Fruit fly (Drosophila melanogaster): ENCODE data around the gene Pomp.

Gene Pomp

DNA sequence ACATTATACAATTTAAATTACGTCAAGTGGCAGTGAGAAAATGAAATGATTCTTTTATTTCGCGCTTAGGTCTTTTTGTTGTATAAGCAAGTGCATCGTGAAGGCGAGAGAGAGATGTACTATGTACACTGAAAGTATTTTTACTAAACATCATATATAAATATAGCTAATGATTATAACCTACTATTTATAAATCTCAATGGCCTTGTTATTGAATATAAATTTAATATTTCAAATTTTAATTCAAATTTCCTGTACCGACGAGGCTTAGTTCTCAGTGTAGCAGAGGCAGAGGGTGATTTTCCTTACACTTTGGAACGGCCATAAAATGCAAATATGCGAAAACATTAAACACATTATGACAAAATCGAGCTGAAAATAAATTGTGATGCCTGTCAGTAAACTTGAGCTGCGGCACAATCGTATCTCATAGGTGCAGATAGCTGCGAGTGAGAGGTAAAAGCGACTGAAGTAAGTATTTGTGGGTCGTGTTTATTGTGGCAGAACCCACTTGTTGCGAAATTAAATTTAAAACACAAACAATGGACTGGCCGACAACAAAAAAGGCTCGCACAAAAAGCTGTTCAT, 25.4 kb upstream of the Pomp start (continued):
- TF ChIP-seq CG6272 (GFP tag; IDR thresholded peaks at IDR 0.05) (no peak), Med (GFP tag) (peak; percentile 16), Antp (GFP tag; optimal IDR thresholded peaks at IDR 0.05) (no peak), pita (GFP tag; optimal IDR thresholded peaks at IDR 0.05) (no peak), ash1 (GFP tag; optimal IDR thresholded peaks at IDR 0.05) (no peak), CG7786 (GFP tag; optimal IDR thresholded peaks at IDR 0.05) (no peak), CHES-1-like (GFP tag; optimal IDR thresholded peaks at IDR 0.05) (no peak), CG8359 (GFP tag; optimal IDR thresholded peaks at IDR 0.05; ENCODE audit: borderline replicate concordance) (no peak), dpn (GFP tag; optimal IDR thresholded peaks at IDR 0.05) (peak in 1 of 2 experiments; percentile 16), cwo (GFP tag; optimal IDR thresholded peaks at IDR 0.05) (peak; percentile 30), ato (GFP tag; IDR thresholded peaks at IDR 0.05; ENCODE audit: partially characterized antibody) (no peak), CG1832 (GFP tag; optimal IDR thresholded peaks at IDR 0.05) (no peak), tap (tag; optimal IDR thresholded peaks at IDR 0.05) (peak; percentile 49), CG12942 (GFP tag; optimal IDR thresholded peaks at IDR 0.05) (peak; percentile 31), Sox102F (GFP tag; optimal IDR thresholded peaks at IDR 0.05) (peak; percentile 74), CG6813 (GFP tag; optimal IDR thresholded peaks at IDR 0.05) (peak; percentile 1), br (optimal IDR thresholded peaks at IDR 0.05) (no peak), CG15696 (tag; optimal IDR thresholded peaks at IDR 0.05) (no peak), crc (GFP tag; optimal IDR thresholded peaks at IDR 0.05) (no peak), ro (GFP tag; IDR thresholded peaks at IDR 0.05) (no peak), CG10959 (GFP tag; IDR thresholded peaks at IDR 0.05) (no peak), mam (GFP tag; optimal IDR thresholded peaks at IDR 0.05) (no peak), pfk (GFP tag; optimal IDR thresholded peaks at IDR 0.05) (no peak), HLH54F (GFP tag; optimal IDR thresholded peaks at IDR 0.05) (no peak), Camta (GFP tag; optimal IDR thresholded peaks at IDR 0.05) (no peak), CG1024 (GFP tag; IDR thresholded peaks at IDR 0.05) (no peak), CG4404 (GFP tag; IDR thresholded peaks at IDR 0.05) (no peak), danr (GFP tag; IDR thresholded peaks at IDR 0.05) (no peak), zfh2 (GFP tag; optimal IDR thresholded peaks at IDR 0.05) (no peak), dm (GFP tag; optimal IDR thresholded peaks at IDR 0.05) (no peak), CG6254 (GFP tag; optimal IDR thresholded peaks at IDR 0.05) (peak; percentile 15), Dbx (GFP tag; IDR thresholded peaks at IDR 0.05) (no peak), CG12155 (GFP tag; optimal IDR thresholded peaks at IDR 0.05) (peak; percentile 9), pho (GFP tag; optimal IDR thresholded peaks at IDR 0.05) (no peak), CG11723 (GFP tag; optimal IDR thresholded peaks at IDR 0.05) (no peak), wdn (GFP tag; IDR thresholded peaks at IDR 0.05) (no peak), CG13424 (tag; optimal IDR thresholded peaks at IDR 0.05) (peak; percentile 45), lab (GFP tag; optimal IDR thresholded peaks at IDR 0.05) (peak; percentile 50), lbe (GFP tag; optimal IDR thresholded peaks at IDR 0.05) (peak; percentile 79), CG3995 (GFP tag; optimal IDR thresholded peaks at IDR 0.05) (no peak), croc (GFP tag; conservative IDR thresholded peaks at IDR 0.05) (no peak), en (GFP tag; optimal IDR thresholded peaks at IDR 0.05) (no peak), CG2129 (GFP tag; IDR thresholded peaks at IDR 0.05; ENCODE audit: partially characterized antibody) (no peak), pzg (GFP tag; optimal IDR thresholded peaks at IDR 0.05) (no peak), Hr78 (GFP tag; optimal IDR thresholded peaks at IDR 0.05) (no peak), Ssrp (tag; optimal IDR thresholded peaks at IDR 0.05) (peak; percentile 17), CG4282 (GFP tag; optimal IDR thresholded peaks at IDR 0.05) (no peak), dysf (GFP tag; IDR thresholded peaks at IDR 0.05) (peak; percentile 54; the same call in 1 of the 3 replicates), unpg (GFP tag; optimal IDR thresholded peaks at IDR 0.05) (peak; percentile 54), CG17912 (GFP tag; optimal IDR thresholded peaks at IDR 0.05) (no peak), nau (GFP tag; optimal IDR thresholded peaks at IDR 0.05) (no peak)
